Worm (Caenorhabditis elegans): ENCODE measurements around the gene cdkr-3.
"Not testable (repeated sequence)": the region's sequence is repeated elsewhere in the genome, so short reads cannot be mapped to it uniquely, and the experiment has no call there.

The cdkr-3 gene

ce11 chrV:20289317-20289716 lies 19.4 kb downstream of the cdkr-3 start, which contains the start of gene mlt-4:
mlt-4 (minus strand) TSS chrV:20289417.
- TF ChIP-seq aly-1 (tag; optimal IDR thresholded peaks at IDR 0.05) (no peak), hmg-4 (GFP tag; optimal IDR thresholded peaks at IDR 0.05) (no peak), F13C5.2 (tag; optimal IDR thresholded peaks at IDR 0.05) (no peak), B0310.2 (tag; optimal IDR thresholded peaks at IDR 0.05) (no peak), tbx-11 (GFP tag; IDR thresholded peaks at IDR 0.05) (no peak), flt-1 (GFP tag; IDR thresholded peaks at IDR 0.05) (no peak), pes-1 (GFP tag; IDR thresholded peaks at IDR 0.05) (no peak), ceh-13 (GFP tag; optimal IDR thresholded peaks at IDR 0.05) (no peak), sea-1 (GFP tag; conservative IDR thresholded peaks at IDR 0.05) (no peak), hnd-1 (tag; optimal IDR thresholded peaks at IDR 0.05) (no peak), ceh-36 (tag; optimal IDR thresholded peaks at IDR 0.05) (no peak), ets-7 (tag; optimal IDR thresholded peaks at IDR 0.05) (no peak), ama-1 (optimal IDR thresholded peaks at IDR 0.05) (no peak), tbx-37 (GFP tag; conservative IDR thresholded peaks at IDR 0.05) (no peak)

- TF ChIP-seq pes-1 (GFP tag; IDR thresholded peaks at IDR 0.05) (no peak), flt-1 (GFP tag; IDR thresholded peaks at IDR 0.05) (no peak), aly-1 (tag; optimal IDR thresholded peaks at IDR 0.05) (no peak), sea-1 (GFP tag; conservative IDR thresholded peaks at IDR 0.05) (no peak), tbx-11 (GFP tag; IDR thresholded peaks at IDR 0.05) (no peak), hmg-4 (GFP tag; optimal IDR thresholded peaks at IDR 0.05) (no peak), tra-4 (tag; optimal IDR thresholded peaks at IDR 0.05) (no peak), scrt-1 (GFP tag; IDR thresholded peaks at IDR 0.05) (no peak), hmbx-1 (tag; optimal IDR thresholded peaks at IDR 0.05) (no peak), ama-1 (optimal IDR thresholded peaks at IDR 0.05) (no peak), B0310.2 (tag; optimal IDR thresholded peaks at IDR 0.05) (no peak), ceh-13 (GFP tag; optimal IDR thresholded peaks at IDR 0.05) (no peak), ets-7 (tag; optimal IDR thresholded peaks at IDR 0.05) (no peak), tbx-37 (GFP tag; conservative IDR thresholded peaks at IDR 0.05) (no peak), ceh-36 (tag; optimal IDR thresholded peaks at IDR 0.05) (no peak)
Measured at ce11 chrV:20294388-20294787, 24.5 kb downstream of the cdkr-3 start, which contains the start of gene clec-261. clec-261 (minus strand) TSS chrV:20294488.

- TF ChIP-seq tra-4 (tag; optimal IDR thresholded peaks at IDR 0.05) = no peak
- no peak for TF ChIP-seq sea-1 (GFP tag; conservative IDR thresholded peaks at IDR 0.05)
- TF ChIP-seq F13C5.2 (tag; optimal IDR thresholded peaks at IDR 0.05) = no peak
- TF ChIP-seq tbx-37 (GFP tag; conservative IDR thresholded peaks at IDR 0.05) = no peak
- no peak for TF ChIP-seq hnd-1 (tag; optimal IDR thresholded peaks at IDR 0.05)
- no peak for TF ChIP-seq ceh-36 (tag; optimal IDR thresholded peaks at IDR 0.05)
- no peak for TF ChIP-seq hmbx-1 (tag; optimal IDR thresholded peaks at IDR 0.05)
Measured at ce11 chrV:20297650-20298049, 27.7 kb downstream of the cdkr-3 start, which contains the start of gene ZC15.5. ZC15.5 (plus strand) TSS chrV:20297950.

- TF ChIP-seq scrt-1 (GFP tag; IDR thresholded peaks at IDR 0.05); tbx-37 (GFP tag; conservative IDR thresholded peaks at IDR 0.05); tra-4 (tag; optimal IDR thresholded peaks at IDR 0.05): not testable (repeated sequence)
Measured at ce11 chrV:20303288-20303687, 33.4 kb downstream of the cdkr-3 start, which contains the start of gene ZC15.3. ZC15.3 (plus strand) TSS chrV:20303588.

ce11 chrV:20305803-20306202 lies 35.9 kb downstream of the cdkr-3 start, which contains the start of gene ZC15.1:
ZC15.1 (plus strand) TSS chrV:20306103.
- TF ChIP-seq tbx-11 (GFP tag; IDR thresholded peaks at IDR 0.05) (no peak), tra-4 (tag; optimal IDR thresholded peaks at IDR 0.05) (no peak), hmbx-1 (tag; optimal IDR thresholded peaks at IDR 0.05) (no peak), ama-1 (optimal IDR thresholded peaks at IDR 0.05) (no peak), B0310.2 (tag; optimal IDR thresholded peaks at IDR 0.05) (no peak), ceh-13 (GFP tag; optimal IDR thresholded peaks at IDR 0.05) (no peak), aly-1 (tag; optimal IDR thresholded peaks at IDR 0.05) (no peak), F13C5.2 (tag; optimal IDR thresholded peaks at IDR 0.05) (no peak), scrt-1 (GFP tag; IDR thresholded peaks at IDR 0.05) (no peak), pes-1 (GFP tag; IDR thresholded peaks at IDR 0.05) (no peak), tbx-37 (GFP tag; conservative IDR thresholded peaks at IDR 0.05) (no peak)

ce11 chrV:20310575-20310974 lies 40.7 kb downstream of the cdkr-3 start, which contains the start of gene ZC15.10:
ZC15.10 (plus strand) TSS chrV:20310736.
- no peak for TF ChIP-seq hnd-1 (tag; optimal IDR thresholded peaks at IDR 0.05)
- TF ChIP-seq ceh-13 (GFP tag; optimal IDR thresholded peaks at IDR 0.05) = no peak
- TF ChIP-seq hmbx-1 (tag; optimal IDR thresholded peaks at IDR 0.05) = no peak
- TF ChIP-seq pes-1 (GFP tag; IDR thresholded peaks at IDR 0.05) = no peak
- TF ChIP-seq ets-7 (tag; optimal IDR thresholded peaks at IDR 0.05) = no peak
- no peak for TF ChIP-seq hmg-4 (GFP tag; optimal IDR thresholded peaks at IDR 0.05)
- TF ChIP-seq B0310.2 (tag; optimal IDR thresholded peaks at IDR 0.05) = no peak
- no peak for TF ChIP-seq ama-1 (optimal IDR thresholded peaks at IDR 0.05)
- no peak for TF ChIP-seq flt-1 (GFP tag; IDR thresholded peaks at IDR 0.05)
- no peak for TF ChIP-seq tbx-37 (GFP tag; conservative IDR thresholded peaks at IDR 0.05)
- TF ChIP-seq scrt-1 (GFP tag; IDR thresholded peaks at IDR 0.05) = no peak
- TF ChIP-seq F13C5.2 (tag; optimal IDR thresholded peaks at IDR 0.05) = no peak
- TF ChIP-seq sea-1 (GFP tag; conservative IDR thresholded peaks at IDR 0.05) = no peak
- no peak for TF ChIP-seq tra-4 (tag; optimal IDR thresholded peaks at IDR 0.05)
- TF ChIP-seq ceh-36 (tag; optimal IDR thresholded peaks at IDR 0.05) = no peak
- TF ChIP-seq aly-1 (tag; optimal IDR thresholded peaks at IDR 0.05) = no peak
- no peak for TF ChIP-seq tbx-11 (GFP tag; IDR thresholded peaks at IDR 0.05)

ce11 chrV:20311519-20311918 lies 41.6 kb downstream of the cdkr-3 start, which contains the start of gene clec-262:
clec-262 (plus strand) TSS chrV:20311819.
- TF ChIP-seq hnd-1 (tag; optimal IDR thresholded peaks at IDR 0.05) (no peak), sea-1 (GFP tag; conservative IDR thresholded peaks at IDR 0.05) (no peak), B0310.2 (tag; optimal IDR thresholded peaks at IDR 0.05) (no peak)

ce11 chrV:20317442-20317841 lies 47.5 kb downstream of the cdkr-3 start, which contains the start of gene Y113G7C.1:
Y113G7C.1 (plus strand) TSS chrV:20317742.
- TF ChIP-seq hmbx-1 (tag; optimal IDR thresholded peaks at IDR 0.05) = no peak
- TF ChIP-seq hmg-4 (GFP tag; optimal IDR thresholded peaks at IDR 0.05) = no peak
- TF ChIP-seq F13C5.2 (tag; optimal IDR thresholded peaks at IDR 0.05) = no peak
- no peak for TF ChIP-seq ets-7 (tag; optimal IDR thresholded peaks at IDR 0.05)
- no peak for TF ChIP-seq tbx-11 (GFP tag; IDR thresholded peaks at IDR 0.05)
